Fruit fly (Drosophila melanogaster): ENCODE measurements around the gene CG13606.
A peak's percentile ranks its signal among the peaks of the same experiment; 100 is the strongest.

The CG13606 gene

DNA sequence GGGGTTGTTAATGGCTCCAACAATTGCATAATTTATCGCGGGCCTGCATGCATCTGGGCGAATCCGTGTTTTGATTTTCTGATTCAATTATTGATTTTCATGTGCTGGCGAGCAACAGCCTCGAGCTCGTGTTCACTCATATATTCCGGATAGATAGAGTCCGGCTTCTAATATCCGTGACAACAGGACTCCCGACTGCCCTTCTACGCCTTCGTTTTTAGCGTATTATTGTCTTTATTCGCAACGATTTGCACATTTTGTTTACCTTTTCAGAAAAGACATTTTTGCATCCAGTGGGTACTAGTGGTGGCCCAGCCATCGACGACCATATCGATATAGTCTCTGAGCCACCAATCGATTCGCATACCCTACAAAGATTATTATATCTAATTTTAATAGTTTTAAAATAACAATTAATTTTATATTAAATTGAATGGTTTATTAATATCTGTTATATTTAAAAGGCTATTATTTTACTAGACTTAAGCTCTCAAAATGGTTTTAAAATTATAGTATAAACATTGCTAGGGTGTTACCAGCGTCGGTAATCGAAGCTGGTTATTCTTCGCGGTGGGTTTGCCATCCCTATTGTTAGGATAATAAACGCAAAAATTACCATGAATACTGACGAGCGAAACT is 11.1 kb upstream of the CG13606 start, which contains the start of the genes Myo95E and TBC1d7:
TSS of gene Myo95E (minus strand) at position 326 of the 639 bp plus-strand sequence.
TSS of gene TBC1d7 (plus strand) at position 555 of the 639 bp plus-strand sequence.
- TF ChIP-seq noc (tag; optimal IDR thresholded peaks at IDR 0.05) = peak; percentile 79

DNA sequence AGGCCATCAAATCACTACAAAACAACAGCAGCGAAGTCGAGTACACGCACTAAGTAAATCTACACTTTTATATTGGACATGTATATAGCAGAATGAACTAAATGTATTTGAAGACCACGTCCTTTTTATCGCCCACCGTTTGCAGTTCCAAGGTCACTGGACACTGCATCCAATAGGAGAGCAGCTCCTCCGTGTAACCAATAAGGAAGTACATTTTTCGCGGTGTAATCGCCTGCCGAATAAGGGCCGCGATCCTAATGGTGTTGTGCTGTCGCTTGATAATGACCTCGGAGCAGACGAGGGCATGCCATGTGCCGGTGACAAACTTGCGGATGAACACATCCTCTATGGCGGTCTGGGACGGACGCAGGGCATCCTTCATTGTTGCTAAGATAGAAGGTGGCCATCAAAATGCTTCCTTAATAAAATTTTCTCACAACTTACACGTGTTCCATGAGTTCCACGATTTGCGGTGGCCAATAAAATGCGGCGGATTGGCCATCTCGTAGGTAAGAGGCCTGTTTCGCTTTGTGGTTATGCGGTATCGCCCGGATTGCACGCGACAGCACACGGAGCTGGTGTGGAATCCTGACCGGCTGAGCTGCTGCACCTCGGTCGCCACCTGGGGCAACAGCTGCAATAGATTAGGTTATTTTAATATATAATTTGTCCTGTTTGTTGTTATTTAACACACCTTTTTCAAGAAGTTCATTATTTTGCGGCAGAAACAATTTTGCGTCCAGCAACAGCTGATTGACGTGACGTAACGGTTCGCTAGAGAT is 9.5 kb upstream of the CG13606 start, which contains the start of gene mRpS24:
TSS of gene mRpS24 (minus strand) at position 772 of the 782 bp plus-strand sequence.
- no peak for TF ChIP-seq noc (tag; optimal IDR thresholded peaks at IDR 0.05)

DNA sequence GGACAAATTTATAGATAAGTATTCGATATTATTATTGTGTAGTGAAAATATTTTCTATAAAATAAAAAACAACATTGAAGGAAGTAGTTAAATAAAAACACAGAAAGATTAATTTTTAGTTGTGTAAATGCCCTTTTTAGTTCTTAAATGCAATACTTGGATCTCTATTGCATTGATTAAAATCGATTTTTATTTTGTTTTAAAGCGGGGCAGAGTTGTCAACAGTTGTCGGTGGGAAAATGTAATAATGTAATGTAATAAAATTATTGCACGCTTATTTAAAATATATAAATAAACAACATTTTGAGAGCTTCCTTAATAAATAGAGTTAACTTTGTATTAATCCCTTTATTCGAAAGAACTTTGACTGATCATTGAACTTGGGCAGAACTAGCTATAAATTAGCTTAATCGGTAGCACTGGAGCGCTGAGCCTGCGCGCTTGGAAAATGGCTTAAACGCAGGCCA is 8.8 kb upstream of the CG13606 start, which contains the start of gene Apc2:
TSS of gene Apc2 (plus strand) at position 411 of the 467 bp plus-strand sequence.
- peak; percentile 69 for TF ChIP-seq noc (tag; optimal IDR thresholded peaks at IDR 0.05)

DNA sequence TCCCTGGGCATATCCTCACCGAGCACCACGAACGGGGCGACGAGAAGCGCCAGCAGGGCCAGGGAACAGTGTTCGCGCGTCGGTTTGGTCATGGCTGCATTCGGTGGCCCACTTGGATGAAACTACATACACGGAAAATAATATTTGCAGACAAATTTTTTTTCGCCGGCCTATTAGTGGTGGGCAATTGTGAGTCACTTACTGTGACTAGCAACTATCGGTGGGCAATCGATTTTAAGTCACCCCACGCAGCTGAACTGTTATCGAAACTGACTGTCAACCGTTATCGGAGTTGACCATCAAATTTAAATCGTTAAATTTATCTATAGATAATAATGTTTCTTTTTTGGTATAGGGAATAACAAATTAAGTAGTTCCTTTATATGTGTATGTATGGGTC is 3.1 kb upstream of the CG13606 start, which contains the start of gene CG5510:
TSS of gene CG5510 (minus strand) at position 201 of the 400 bp plus-strand sequence.
- no peak for TF ChIP-seq noc (tag; optimal IDR thresholded peaks at IDR 0.05)

- no peak for TF ChIP-seq noc (tag; optimal IDR thresholded peaks at IDR 0.05)
Observed at dm6 chr3R:24186188-24186587, 13.8 kb downstream of the CG13606 start, which contains the start of gene mora. mora (plus strand) TSS chr3R:24186359.

DNA sequence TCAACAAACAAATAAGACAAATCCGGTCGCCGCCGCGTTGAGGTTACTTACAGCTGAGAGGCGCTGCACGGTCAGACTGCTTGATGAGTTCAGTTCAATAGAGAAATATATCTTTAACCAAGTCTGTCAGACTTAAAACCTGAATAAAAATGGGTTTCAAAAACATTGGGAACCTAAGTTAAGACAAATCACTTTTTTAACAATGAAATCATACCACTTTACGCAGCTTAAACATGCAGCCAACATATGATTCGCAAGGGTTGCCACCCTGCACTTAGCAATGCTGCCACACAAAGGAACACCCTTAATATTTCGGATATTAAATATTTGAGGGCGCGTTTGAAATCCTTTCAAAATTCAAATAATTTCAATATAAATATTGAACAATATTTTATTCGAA is 16.2 kb downstream of the CG13606 start, which contains the start of gene CG5515:
TSS of gene CG5515 (minus strand) at position 278 of the 400 bp plus-strand sequence.
- no peak for TF ChIP-seq noc (tag; optimal IDR thresholded peaks at IDR 0.05)

DNA sequence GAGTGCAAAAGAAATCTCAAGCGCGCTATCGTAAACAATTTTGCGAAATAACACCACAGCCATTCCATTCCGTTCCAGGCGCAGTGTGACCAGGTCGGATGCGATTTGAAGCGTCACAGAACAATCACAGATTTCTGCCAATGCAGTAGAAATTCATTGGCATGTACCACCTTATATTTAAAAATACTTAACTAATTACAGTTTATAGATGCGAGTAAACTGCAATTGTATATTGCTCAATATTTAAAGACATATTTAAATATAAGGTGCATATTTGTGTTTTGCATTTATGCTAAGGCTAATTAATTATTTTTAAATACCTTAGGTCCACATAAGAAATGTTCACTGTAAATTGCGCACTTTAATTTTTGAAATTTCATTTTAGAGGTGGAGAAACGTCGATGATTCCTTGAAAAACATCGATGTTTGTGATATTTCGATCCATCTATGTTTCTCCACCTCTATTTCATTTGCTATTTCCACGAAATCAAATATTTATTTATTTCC is 21.0 kb downstream of the CG13606 start, which contains the start of the genes SMC6 and CG6204:
TSS of gene SMC6 (minus strand) at position 51 of the 507 bp plus-strand sequence.
TSS of gene CG6204 (plus strand) at position 460 of the 507 bp plus-strand sequence.
- peak; percentile 95 for TF ChIP-seq noc (tag; optimal IDR thresholded peaks at IDR 0.05)

dm6 chr3R:24202723-24203122 is 30.3 kb downstream of the CG13606 start:
- no peak for TF ChIP-seq noc (tag; optimal IDR thresholded peaks at IDR 0.05)

dm6 chr3R:24203426-24203825 is 31.0 kb downstream of the CG13606 start:
- no peak for TF ChIP-seq noc (tag; optimal IDR thresholded peaks at IDR 0.05)

- no peak for TF ChIP-seq noc (tag; optimal IDR thresholded peaks at IDR 0.05)
Observed at dm6 chr3R:24204022-24204421, 31.6 kb downstream of the CG13606 start.

DNA sequence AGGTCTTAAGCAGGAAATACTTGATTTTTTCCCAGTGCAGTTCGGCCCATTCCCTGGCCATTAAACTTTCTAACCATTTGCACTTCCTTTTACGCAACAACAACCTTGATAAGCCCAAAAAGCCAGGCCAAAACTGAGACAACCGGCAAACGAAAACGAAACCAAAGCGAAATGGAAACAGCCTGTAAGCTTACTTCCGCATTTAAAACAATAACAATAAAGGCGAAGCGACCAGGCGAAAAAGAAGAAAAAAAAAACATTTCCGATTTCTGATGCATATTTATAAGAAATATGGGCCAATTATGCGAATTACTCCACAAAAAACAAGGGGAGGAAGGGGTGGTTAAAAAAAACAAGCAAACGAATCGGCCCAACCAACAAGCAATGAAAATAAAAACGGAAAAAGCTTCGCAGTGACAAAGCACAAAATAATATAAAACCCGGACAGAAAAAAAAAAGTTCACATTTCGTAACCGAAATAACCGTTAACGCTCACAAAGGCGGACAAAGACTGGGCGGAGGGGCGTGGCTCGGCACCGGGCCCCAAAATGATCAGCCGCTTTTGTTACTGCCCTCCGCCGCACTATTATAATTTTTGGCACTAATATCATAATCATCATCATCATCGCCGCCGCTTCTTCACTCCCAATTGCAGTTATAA is 32.9 kb downstream of the CG13606 start:
- no peak for TF ChIP-seq noc (tag; optimal IDR thresholded peaks at IDR 0.05)

- TF ChIP-seq noc (tag; optimal IDR thresholded peaks at IDR 0.05) = no peak
Observed at dm6 chr3R:24205935-24206334, 33.5 kb downstream of the CG13606 start.

DNA sequence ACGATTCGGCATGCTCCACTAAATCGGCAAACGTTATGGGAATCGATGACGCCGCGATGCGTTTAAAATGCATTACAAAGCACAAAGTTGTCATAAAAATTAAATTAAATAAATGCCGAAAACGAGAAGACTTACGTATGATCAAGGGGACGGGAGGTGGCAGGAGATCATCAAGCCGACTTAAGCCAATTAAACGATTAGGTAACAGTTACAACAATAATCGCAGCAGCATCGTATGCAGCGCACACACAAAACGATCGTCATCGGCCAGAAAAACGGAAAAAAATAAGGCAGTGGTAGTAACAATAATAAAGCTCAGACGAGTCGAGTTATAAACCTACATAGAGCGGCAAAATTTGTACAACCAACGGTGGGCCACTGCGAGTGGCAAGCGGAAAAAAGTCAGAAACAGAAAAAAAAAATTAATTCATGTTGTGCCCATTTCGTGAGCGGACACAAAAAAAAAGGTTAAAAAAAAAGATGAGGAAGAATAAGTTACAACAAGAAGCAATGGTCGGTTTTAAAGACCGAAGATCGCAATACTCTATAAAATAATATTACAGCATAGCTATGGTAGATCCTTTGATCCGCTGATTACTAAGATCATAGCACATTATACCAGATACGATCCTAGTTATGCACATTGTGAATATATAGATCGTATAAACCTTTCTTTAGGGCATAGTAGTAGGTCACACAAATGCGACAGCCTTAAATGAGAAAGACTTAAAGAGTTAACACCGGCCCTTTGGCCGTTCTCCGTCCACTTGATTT is 34.1 kb downstream of the CG13606 start:
- no peak for TF ChIP-seq noc (tag; optimal IDR thresholded peaks at IDR 0.05)

dm6 chr3R:24213644-24214043 is 41.2 kb downstream of the CG13606 start:
- no peak for TF ChIP-seq noc (tag; optimal IDR thresholded peaks at IDR 0.05)

dm6 chr3R:24216017-24216416 is 43.6 kb downstream of the CG13606 start:
- TF ChIP-seq noc (tag; optimal IDR thresholded peaks at IDR 0.05) = no peak

Data from whole organism, larva.